Worm (Caenorhabditis elegans): ENCODE data around the gene C06E4.1.
A peak's percentile ranks its signal among the peaks of the same experiment; 100 is the strongest.

The C06E4.1 gene

DNA sequence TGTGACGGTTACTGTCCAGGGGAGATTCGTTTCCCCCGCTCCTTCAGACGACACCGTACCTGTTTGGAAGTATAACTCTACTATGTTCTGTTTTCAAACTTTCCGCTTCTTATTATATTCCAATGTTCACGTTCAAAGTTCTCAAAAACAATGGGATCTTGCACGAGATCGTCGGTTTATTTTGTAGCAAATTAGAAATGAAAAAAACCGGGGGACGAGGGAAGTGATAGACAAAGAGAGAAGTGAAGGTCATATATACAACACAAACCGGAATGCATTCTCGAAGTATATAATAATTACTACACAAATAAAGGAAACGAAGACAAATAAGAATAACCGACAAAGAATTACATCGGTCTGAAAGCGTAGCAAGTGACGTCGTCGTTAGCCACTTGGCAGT is 26.6 kb downstream of the C06E4.1 start:
- TF ChIP-seq mep-1 (tag; optimal IDR thresholded peaks at IDR 0.05) (no peak), mls-2 (tag; optimal IDR thresholded peaks at IDR 0.05) (no peak), pha-4 (tag; optimal IDR thresholded peaks at IDR 0.05) (no peak), blmp-1 (tag; optimal IDR thresholded peaks at IDR 0.05) (no peak), ceh-39 (tag; optimal IDR thresholded peaks at IDR 0.05) (no peak), unc-120 (tag; optimal IDR thresholded peaks at IDR 0.05; ENCODE audit: poor library complexity, severe bottlenecking) (no peak), ceh-83 (GFP tag; optimal IDR thresholded peaks at IDR 0.05) (no peak), elt-1 (tag; optimal IDR thresholded peaks at IDR 0.05; ENCODE audit: borderline replicate concordance, insufficient read depth) (no peak), drap-1 (GFP tag; optimal IDR thresholded peaks at IDR 0.05) (no peak), lin-32 (GFP tag; optimal IDR thresholded peaks at IDR 0.05) (no peak), M03D4.4 (tag; optimal IDR thresholded peaks at IDR 0.05) (no peak)

DNA sequence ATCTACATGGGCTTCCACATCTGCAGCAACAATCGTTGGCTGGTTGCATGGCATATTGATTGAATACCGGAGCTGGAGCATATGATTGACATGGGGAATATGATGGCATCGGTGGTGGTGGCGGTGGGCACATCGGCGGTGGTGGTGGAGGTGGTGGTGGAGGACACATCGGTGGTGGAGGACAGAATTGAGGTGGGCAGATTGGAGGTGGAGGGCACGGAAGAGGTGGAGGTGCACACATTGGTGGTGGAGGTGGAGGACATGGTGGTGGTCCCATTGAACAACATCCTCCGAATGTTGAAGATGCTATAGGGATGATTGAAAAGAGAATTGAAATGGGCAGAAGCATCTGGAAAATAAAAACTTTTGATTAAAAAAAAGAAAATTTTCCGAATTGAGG is 27.4 kb downstream of the C06E4.1 start, which contains the start of gene grl-4:
grl-4 (minus strand) TSS at position 351 of the 400 bp plus-strand sequence.
- TF ChIP-seq elt-1 (tag; optimal IDR thresholded peaks at IDR 0.05; ENCODE audit: borderline replicate concordance, insufficient read depth) (no peak), ces-1 (GFP tag; optimal IDR thresholded peaks at IDR 0.05) (no peak), sptf-1 (tag; optimal IDR thresholded peaks at IDR 0.05) (peak; percentile 5)

DNA sequence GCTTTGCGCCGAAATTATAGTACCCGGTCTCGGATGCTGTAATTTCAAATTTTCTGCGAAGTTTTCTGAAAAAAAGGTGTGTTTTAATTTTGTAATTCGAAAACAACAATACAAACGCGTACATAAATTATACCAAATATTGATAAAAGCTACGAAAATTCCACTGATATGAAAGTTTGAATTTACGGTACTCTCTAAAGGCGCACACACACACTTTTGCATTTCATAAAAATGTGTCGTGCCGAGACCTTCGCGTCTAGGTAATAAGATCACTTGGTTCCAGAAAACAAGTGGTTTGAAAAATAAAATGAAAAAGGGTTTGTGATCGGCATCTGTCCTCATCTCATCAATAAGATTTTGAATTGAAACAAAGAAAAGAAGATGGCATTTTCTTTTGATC is 27.8 kb downstream of the C06E4.1 start:
- no peak for TF ChIP-seq sptf-1 (tag; optimal IDR thresholded peaks at IDR 0.05)
- no peak for TF ChIP-seq blmp-1 (tag; optimal IDR thresholded peaks at IDR 0.05)
- no peak for TF ChIP-seq drap-1 (GFP tag; optimal IDR thresholded peaks at IDR 0.05)
- TF ChIP-seq flh-1 (GFP tag; optimal IDR thresholded peaks at IDR 0.05), result no peak
- no peak for TF ChIP-seq ces-1 (GFP tag; optimal IDR thresholded peaks at IDR 0.05)
- no peak for TF ChIP-seq M03D4.4 (tag; optimal IDR thresholded peaks at IDR 0.05)
- TF ChIP-seq unc-120 (tag; optimal IDR thresholded peaks at IDR 0.05; ENCODE audit: poor library complexity, severe bottlenecking), result no peak

DNA sequence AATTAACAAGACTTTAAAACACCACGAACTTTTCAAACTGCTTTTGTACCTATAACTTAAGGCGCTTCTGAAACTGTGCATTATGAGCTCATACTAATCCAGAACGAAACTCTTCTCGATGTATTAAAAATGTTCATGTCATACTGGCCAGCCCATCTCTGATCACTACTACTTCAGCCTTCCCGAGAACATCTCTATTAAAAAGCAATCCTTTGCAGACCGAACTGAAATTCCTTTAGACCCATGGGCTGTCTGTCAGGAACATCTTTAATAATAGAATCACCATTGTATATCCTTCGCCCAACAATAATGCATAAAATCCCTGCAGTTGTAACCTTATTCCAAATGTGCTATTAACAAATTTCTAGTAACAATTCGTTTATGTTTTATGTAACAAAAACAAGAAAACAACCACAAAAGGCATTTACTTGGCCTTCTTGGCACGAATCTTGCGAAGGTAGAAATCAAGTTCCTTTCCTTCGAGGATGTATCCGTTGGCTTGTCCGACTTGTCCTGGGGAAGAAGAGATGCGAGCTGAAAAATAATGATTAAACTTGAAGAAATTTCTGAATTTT is 29.6 kb downstream of the C06E4.1 start:
- TF ChIP-seq nhr-28 (tag; optimal IDR thresholded peaks at IDR 0.05) (no peak), sem-2 (GFP tag; optimal IDR thresholded peaks at IDR 0.05) (no peak), hlh-1 (tag; optimal IDR thresholded peaks at IDR 0.05) (no peak), mep-1 (tag; optimal IDR thresholded peaks at IDR 0.05) (no peak), unc-39 (tag; optimal IDR thresholded peaks at IDR 0.05) (no peak), ceh-83 (GFP tag; optimal IDR thresholded peaks at IDR 0.05) (no peak), mls-2 (tag; optimal IDR thresholded peaks at IDR 0.05) (no peak), ces-1 (GFP tag; optimal IDR thresholded peaks at IDR 0.05) (no peak), lin-32 (GFP tag; optimal IDR thresholded peaks at IDR 0.05) (no peak), nhr-2 (tag; optimal IDR thresholded peaks at IDR 0.05) (no peak), nhr-237 (tag; optimal IDR thresholded peaks at IDR 0.05) (no peak), lsy-2 (tag; optimal IDR thresholded peaks at IDR 0.05) (no peak), cnd-1 (tag; optimal IDR thresholded peaks at IDR 0.05) (no peak), snpc-4 (tag; optimal IDR thresholded peaks at IDR 0.05) (no peak), nhr-12 (tag; optimal IDR thresholded peaks at IDR 0.05) (no peak), ceh-43 (GFP tag; optimal IDR thresholded peaks at IDR 0.05) (no peak)

DNA sequence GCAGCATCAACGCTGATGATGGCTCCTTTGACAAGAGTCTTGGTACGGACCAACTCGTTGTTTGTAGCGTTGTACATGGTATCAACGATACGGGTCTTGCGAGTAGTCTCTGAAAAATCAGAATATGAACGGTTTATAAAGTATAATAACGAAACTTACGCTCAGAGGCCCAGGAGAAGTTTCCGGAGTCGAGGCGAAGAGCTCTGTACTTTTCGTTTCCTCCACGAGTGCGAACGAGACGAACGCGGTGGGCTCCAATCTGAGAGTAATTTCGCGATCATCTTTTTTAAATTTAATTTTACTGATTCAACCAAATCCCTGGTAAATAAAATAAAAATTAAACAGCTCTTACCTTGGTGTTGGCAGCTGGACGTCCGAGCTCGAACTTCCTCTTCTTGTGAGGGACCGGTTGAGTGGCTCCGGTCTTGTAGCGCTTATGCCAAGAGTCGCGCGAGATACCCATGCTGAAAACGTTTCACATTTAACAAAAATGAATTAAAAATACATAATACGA is 30.4 kb downstream of the C06E4.1 start, which contains the start of gene rps-8:
rps-8 (minus strand) TSS at position 464 of the 514 bp plus-strand sequence.
- TF ChIP-seq ceh-43 (GFP tag; optimal IDR thresholded peaks at IDR 0.05) (no peak), pha-4 (tag; optimal IDR thresholded peaks at IDR 0.05) (no peak), unc-120 (tag; optimal IDR thresholded peaks at IDR 0.05; ENCODE audit: poor library complexity, severe bottlenecking) (no peak), ceh-39 (tag; optimal IDR thresholded peaks at IDR 0.05) (no peak), ces-1 (GFP tag; optimal IDR thresholded peaks at IDR 0.05) (no peak), cnd-1 (tag; optimal IDR thresholded peaks at IDR 0.05) (no peak), drap-1 (GFP tag; optimal IDR thresholded peaks at IDR 0.05) (no peak), mab-5 (tag; optimal IDR thresholded peaks at IDR 0.05) (no peak), ham-2 (GFP tag; optimal IDR thresholded peaks at IDR 0.05) (no peak), hlh-1 (tag; optimal IDR thresholded peaks at IDR 0.05) (no peak), nhr-28 (tag; optimal IDR thresholded peaks at IDR 0.05) (no peak)

DNA sequence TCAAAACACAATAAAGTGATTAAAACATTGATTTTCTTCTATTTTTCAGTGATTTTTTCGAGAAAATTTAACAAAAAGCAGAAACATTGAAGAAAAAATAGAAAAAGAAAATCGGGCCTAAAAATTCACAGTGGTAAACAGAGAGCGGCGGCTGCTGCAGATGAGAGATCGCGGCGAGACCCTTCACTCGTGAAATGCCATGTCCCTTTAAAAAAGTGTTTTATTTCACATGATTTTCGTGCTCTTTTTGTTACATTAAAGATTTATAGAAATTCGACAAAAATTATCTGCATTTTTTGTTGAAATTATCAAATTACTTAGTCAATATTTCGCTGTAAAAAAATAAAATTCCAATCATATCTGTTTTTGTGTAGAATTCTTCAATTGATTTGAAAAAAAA is 30.9 kb downstream of the C06E4.1 start:
- TF ChIP-seq drap-1 (GFP tag; optimal IDR thresholded peaks at IDR 0.05) (no peak), nhr-76 (tag; optimal IDR thresholded peaks at IDR 0.05) (no peak), unc-39 (tag; optimal IDR thresholded peaks at IDR 0.05) (no peak), lin-13 (tag; optimal IDR thresholded peaks at IDR 0.05) (peak; percentile 33), nhr-28 (tag; optimal IDR thresholded peaks at IDR 0.05) (no peak), bed-3 (GFP tag; optimal IDR thresholded peaks at IDR 0.05) (no peak), sptf-1 (tag; optimal IDR thresholded peaks at IDR 0.05) (peak; percentile 14), elt-1 (tag; optimal IDR thresholded peaks at IDR 0.05; ENCODE audit: borderline replicate concordance, insufficient read depth) (no peak), pha-4 (tag; optimal IDR thresholded peaks at IDR 0.05) (peak; percentile 49), nhr-2 (tag; optimal IDR thresholded peaks at IDR 0.05) (no peak), hlh-1 (tag; optimal IDR thresholded peaks at IDR 0.05) (peak; percentile 59), ces-1 (GFP tag; optimal IDR thresholded peaks at IDR 0.05) (peak; percentile 9), flh-1 (GFP tag; optimal IDR thresholded peaks at IDR 0.05) (no peak), lsy-2 (tag; optimal IDR thresholded peaks at IDR 0.05) (peak; percentile 50), mab-5 (tag; optimal IDR thresholded peaks at IDR 0.05) (no peak), nhr-237 (tag; optimal IDR thresholded peaks at IDR 0.05) (peak; percentile 32), elt-3 (tag; optimal IDR thresholded peaks at IDR 0.05) (no peak), mep-1 (tag; optimal IDR thresholded peaks at IDR 0.05) (peak; percentile 76), ceh-39 (tag; optimal IDR thresholded peaks at IDR 0.05) (no peak)

All from whole organism, mixed stage, embryonic.